Worm (Caenorhabditis elegans) whole organism, L4 larva: ENCODE measurements around the gene Y51H4A.13.
"Not testable (repeated sequence)": the region's sequence is repeated elsewhere in the genome, so short reads cannot be mapped to it uniquely, and the experiment has no call there.

ENCODE experiments used
- F37D6.2 ChIP-seq: sonication (generic microtip); optimal IDR thresholded peaks from 2 replicates; lab custom pipeline; 2016; ENCODE audit warnings: mild to moderate bottlenecking, missing genetic modification characterization, missing compliant biosample characterization
- Y105C5A.15 ChIP-seq: fragments of 200-800 bp; sonication (Bioruptor generic); IDR thresholded peaks from 2 replicates; pipeline ENCODE4 v1.3.6; 2022; ENCODE audit warnings: missing genetic modification characterization, missing compliant biosample characterization
- Y48G9A.11 ChIP-seq: fragments of 200-800 bp; sonication (Bioruptor generic); IDR thresholded peaks from 2 replicates; pipeline ENCODE4 v1.3.6; 2022; ENCODE audit warnings: missing genetic modification reagents, missing genetic modification characterization, missing compliant biosample characterization
- ZK337.2 ChIP-seq: fragments of 200-800 bp; sonication (Bioruptor generic); IDR thresholded peaks from 2 replicates; pipeline ENCODE4 v1.3.6; 2022; ENCODE audit warnings: missing genetic modification reagents, missing genetic modification characterization, missing compliant biosample characterization
- aly-2 ChIP-seq: sonication (generic microtip); optimal IDR thresholded peaks from 2 replicates; lab custom pipeline; 2018; ENCODE audit warnings: missing biosample characterization, missing genetic modification characterization
- ceh-32 ChIP-seq: sonication (generic microtip); optimal IDR thresholded peaks from 2 replicates; lab custom pipeline; 2016; ENCODE audit warnings: mild to moderate bottlenecking, missing genetic modification characterization, missing compliant biosample characterization; ENCODE audit not compliant: poor library complexity
- ceh-44 ChIP-seq: fragments of 200-800 bp; sonication (Bioruptor generic); IDR thresholded peaks from 2 replicates; pipeline ENCODE4 v1.3.6; 2022; ENCODE audit warnings: missing genetic modification reagents, missing genetic modification characterization, missing compliant biosample characterization
- cey-2 ChIP-seq: sonication (generic microtip); optimal IDR thresholded peaks from 3 replicates; lab custom pipeline; 2017; ENCODE audit warnings: missing genetic modification characterization, mild to moderate bottlenecking, missing compliant biosample characterization, antibody characterized with exemption, borderline replicate concordance; ENCODE audit not compliant: insufficient read depth
- daf-19 ChIP-seq: fragments of 200-800 bp; sonication (Bioruptor generic); conservative IDR thresholded peaks from 2 replicates; pipeline ENCODE4 v1.3.6; 2022; ENCODE audit warnings: missing genetic modification characterization, missing compliant biosample characterization
- daf-8 ChIP-seq: fragments of 200-800 bp; sonication (Bioruptor generic); IDR thresholded peaks from 2 replicates; pipeline ENCODE4 v1.3.6; 2022; ENCODE audit warnings: missing genetic modification characterization, missing compliant biosample characterization
- dpl-1 ChIP-seq: fragments of 150-350 bp; optimal IDR thresholded peaks from 2 replicates; lab custom pipeline; 2014; ENCODE audit warnings: missing biosample characterization, missing genetic modification reagents, missing genetic modification characterization
- hlh-30 ChIP-seq: sonication (generic microtip); optimal IDR thresholded peaks from 2 replicates; lab custom pipeline; 2017; ENCODE audit warnings: antibody characterized with exemption, mild to moderate bottlenecking, missing genetic modification characterization, missing compliant biosample characterization; ENCODE audit not compliant: insufficient read depth
- lim-7 ChIP-seq: fragments of 200-800 bp; sonication (Bioruptor generic); IDR thresholded peaks from 2 replicates; pipeline ENCODE4 v1.3.6; 2022; ENCODE audit warnings: missing genetic modification characterization, missing compliant biosample characterization
- lin-39 ChIP-seq: fragments of 150-350 bp; optimal IDR thresholded peaks from 2 replicates; lab custom pipeline; 2014; ENCODE audit warnings: missing biosample characterization, missing genetic modification reagents, missing genetic modification characterization
- lsy-2 ChIP-seq, 2 experiments: fragments of 150-350 bp in 1 of 2; sonication (generic microtip) in 1 of 2; optimal IDR thresholded peaks; 2 replicates each; lab custom pipeline; 2014 to 2017; ENCODE audit warnings: missing biosample characterization in 2 of 2, missing genetic modification characterization in 2 of 2
- mep-1 ChIP-seq: fragments of 150-350 bp; sonication (generic microtip); optimal IDR thresholded peaks from 3 replicates; lab custom pipeline; 2014; ENCODE audit warnings: missing biosample characterization, missing genetic modification characterization
- nhr-102 ChIP-seq: sonication (generic microtip); optimal IDR thresholded peaks from 2 replicates; lab custom pipeline; 2016; ENCODE audit warnings: mild to moderate bottlenecking, missing genetic modification characterization, moderate library complexity, missing compliant biosample characterization
- nhr-11 ChIP-seq: fragments of 150-350 bp; optimal IDR thresholded peaks from 2 replicates; lab custom pipeline; 2014; ENCODE audit warnings: missing biosample characterization, missing genetic modification characterization
- nhr-111 ChIP-seq: fragments of 200-800 bp; sonication (Bioruptor generic); optimal IDR thresholded peaks from 2 replicates; lab custom pipeline; 2018; ENCODE audit warnings: mild to moderate bottlenecking, missing genetic modification characterization, missing compliant biosample characterization
- nhr-237 ChIP-seq: sonication (generic microtip); optimal IDR thresholded peaks from 2 replicates; lab custom pipeline; 2017; ENCODE audit warnings: missing biosample characterization, missing genetic modification characterization
- nhr-42 ChIP-seq: fragments of 200-800 bp; sonication (Bioruptor generic); IDR thresholded peaks from 2 replicates; pipeline ENCODE4 v1.3.6; 2022; ENCODE audit warnings: missing genetic modification characterization, missing compliant biosample characterization
- nhr-77 ChIP-seq: fragments of 150-350 bp; optimal IDR thresholded peaks from 2 replicates; lab custom pipeline; 2014; ENCODE audit warnings: missing biosample characterization, missing genetic modification characterization
- php-3 ChIP-seq: fragments of 200-800 bp; sonication (Bioruptor generic); IDR thresholded peaks from 2 replicates; pipeline ENCODE4 v1.3.6; 2022; ENCODE audit warnings: missing genetic modification reagents, missing genetic modification characterization, missing compliant biosample characterization
- sdz-12 ChIP-seq: fragments of 200-800 bp; sonication (Bioruptor generic); optimal IDR thresholded peaks from 2 replicates; lab custom pipeline; 2018; ENCODE audit warnings: mild to moderate bottlenecking, missing genetic modification characterization, missing compliant biosample characterization
- skn-1 ChIP-seq: fragments of 150-350 bp; optimal IDR thresholded peaks from 2 replicates; lab custom pipeline; 2014; ENCODE audit warnings: missing biosample characterization, missing genetic modification characterization
- snpc-1.2 ChIP-seq: fragments of 200-800 bp; sonication (Bioruptor generic); IDR thresholded peaks from 2 replicates; pipeline ENCODE4 v1.3.6; 2022; ENCODE audit warnings: missing genetic modification reagents, missing genetic modification characterization, missing compliant biosample characterization
- spr-1 ChIP-seq: sonication (generic microtip); optimal IDR thresholded peaks from 2 replicates; lab custom pipeline; 2016; ENCODE audit warnings: mild to moderate bottlenecking, missing genetic modification characterization, missing compliant biosample characterization
- tra-1 ChIP-seq: fragments of 200-800 bp; sonication (Bioruptor generic); IDR thresholded peaks from 2 replicates; pipeline ENCODE4 v1.3.6; 2022; ENCODE audit warnings: missing genetic modification reagents, missing genetic modification characterization, missing compliant biosample characterization
- unc-39 ChIP-seq: sonication (generic microtip); optimal IDR thresholded peaks from 2 replicates; lab custom pipeline; 2017; ENCODE audit warnings: missing biosample characterization, missing genetic modification characterization
- unc-62 ChIP-seq, 3 experiments: fragments of 150-350 bp in 1 of 3; sonication (generic microtip); optimal IDR thresholded peaks in 2 of 3; peaks in 1 of 3; 1 replicate in 1 of 3; 2 replicates in 2 of 3; lab custom pipeline; 2014 to 2017; ENCODE audit warnings: missing biosample characterization in 3 of 3, missing genetic modification characterization in 3 of 3, missing genetic modification reagents in 3 of 3, missing genotype in 1 of 3
- vab-7 ChIP-seq: fragments of 200-800 bp; sonication (Bioruptor generic); IDR thresholded peaks from 2 replicates; pipeline ENCODE4 v1.3.6; 2022; ENCODE audit warnings: missing genetic modification reagents, missing genetic modification characterization, missing compliant biosample characterization
- zag-1 ChIP-seq: fragments of 150-350 bp; optimal IDR thresholded peaks from 2 replicates; lab custom pipeline; 2014; ENCODE audit warnings: missing biosample characterization, missing genetic modification characterization
- zfp-2 ChIP-seq: sonication (generic microtip); optimal IDR thresholded peaks from 2 replicates; lab custom pipeline; 2016; ENCODE audit warnings: mild to moderate bottlenecking, missing genetic modification characterization, missing compliant biosample characterization
- zip-11 ChIP-seq: fragments of 200-800 bp; sonication (Bioruptor generic); IDR thresholded peaks from 2 replicates; pipeline ENCODE4 v1.3.6; 2022; ENCODE audit warnings: missing genetic modification characterization, missing compliant biosample characterization
- zip-2 ChIP-seq: fragments of 150-350 bp; optimal IDR thresholded peaks from 2 replicates; lab custom pipeline; 2014; ENCODE audit warnings: missing biosample characterization, missing genetic modification characterization
- ztf-7 ChIP-seq: fragments of 150-350 bp; optimal IDR thresholded peaks from 2 replicates; lab custom pipeline; 2014; ENCODE audit warnings: missing biosample characterization, missing genetic modification characterization

Gene Y51H4A.13

DNA sequence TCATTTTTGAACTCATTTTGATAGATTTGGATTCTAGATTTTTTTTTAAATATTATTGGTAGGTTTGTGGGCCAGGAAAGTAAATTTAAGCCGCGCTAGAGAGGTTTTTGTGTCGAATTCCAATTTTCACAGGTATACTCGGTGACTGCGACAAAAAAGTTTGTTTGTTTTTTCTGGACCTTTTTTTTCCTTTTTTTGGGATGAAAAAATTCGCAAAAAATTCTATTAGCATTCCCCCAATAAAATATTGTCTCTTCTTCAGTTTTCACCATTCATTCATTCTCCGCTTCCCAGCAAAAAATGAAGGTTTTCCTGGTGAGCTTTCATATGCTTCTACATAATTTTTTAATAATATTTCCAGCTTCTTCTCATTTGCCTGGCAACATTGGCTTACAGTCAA, 17.1 kb downstream of the Y51H4A.13 start, which contains the start of gene Y51H4A.936:
TSS of gene Y51H4A.936 (plus strand) at position 301 of the 400 bp plus-strand sequence.
- no peak for TF ChIP-seq mep-1 (tag; lab: Kevin White, UChicago)
- no peak for TF ChIP-seq lin-39 (tag; lab: Kevin White, UChicago)
- TF ChIP-seq ZK337.2 (GFP tag; lab: Robert Waterston, UW): no peak
- TF ChIP-seq dpl-1 (GFP tag; lab: Kevin White, UChicago): no peak
- TF ChIP-seq nhr-11: no peak
- no peak for TF ChIP-seq daf-8 (GFP tag; lab: Robert Waterston, UW)
- TF ChIP-seq nhr-77 (tag; lab: Kevin White, UChicago): no peak
- no peak for TF ChIP-seq zag-1 (tag; lab: Kevin White, UChicago)
- TF ChIP-seq hlh-30 (tag; lab: Kevin White, UChicago): no peak
- TF ChIP-seq nhr-237: no peak
- no peak for TF ChIP-seq lim-7 (GFP tag; lab: Robert Waterston, UW)
- TF ChIP-seq skn-1 (tag; lab: Kevin White, UChicago): no peak
- no peak for TF ChIP-seq sdz-12 (GFP tag; lab: Kevin White, UChicago)
- no peak for TF ChIP-seq spr-1 (tag; lab: Kevin White, UChicago)
- TF ChIP-seq ztf-7 (tag; lab: Kevin White, UChicago): no peak

DNA sequence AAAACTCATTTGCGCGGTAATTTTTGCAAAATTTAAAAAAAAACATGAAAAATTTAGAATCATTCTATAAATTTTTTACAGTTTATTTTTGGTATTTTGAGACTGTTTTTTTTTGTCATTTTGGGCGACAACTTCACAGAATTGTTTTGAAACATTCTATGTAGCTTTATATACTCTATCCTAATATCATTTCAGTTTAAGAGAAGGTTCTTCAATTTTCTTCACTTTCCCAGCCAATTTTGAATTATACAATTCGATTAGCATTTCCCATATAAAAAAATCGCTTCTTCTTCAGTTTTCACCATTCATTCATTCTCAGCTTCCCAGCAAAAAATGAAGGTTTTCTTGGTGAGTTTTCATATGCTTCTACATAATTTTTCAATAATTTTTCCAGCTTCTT, 18.5 kb downstream of the Y51H4A.13 start, which contains the start of gene fipr-28:
TSS of gene fipr-28 (plus strand) at position 301 of the 400 bp plus-strand sequence.
- TF ChIP-seq sdz-12 (GFP tag; lab: Kevin White, UChicago) (no peak), tra-1 (GFP tag; lab: Robert Waterston, UW) (no peak), daf-19 (GFP tag; lab: Robert Waterston, UW) (no peak), nhr-102 (tag; lab: Kevin White, UChicago) (no peak), nhr-111 (GFP tag; lab: Kevin White, UChicago) (no peak), cey-2 (no peak), Y48G9A.11 (GFP tag; lab: Robert Waterston, UW) (no peak), aly-2 (tag; lab: Kevin White, UChicago) (no peak), ceh-32 (tag; lab: Kevin White, UChicago) (no peak), lsy-2 (tag; optimal IDR thresholded peaks at IDR 0.05; lab: Kevin White, UChicago) (no peak), unc-62 (GFP tag; optimal IDR thresholded peaks at IDR 0.05 in 1 of 2; lab: Kevin White, UChicago) (no peak), unc-62 (tag; optimal IDR thresholded peaks at IDR 0.05; lab: Kevin White, UChicago) (no peak), nhr-42 (GFP tag; lab: Robert Waterston, UW) (no peak), php-3 (GFP tag; lab: Robert Waterston, UW) (no peak), zip-11 (GFP tag; lab: Robert Waterston, UW) (no peak), unc-39 (tag; lab: Kevin White, UChicago) (no peak), nhr-77 (tag; lab: Kevin White, UChicago) (no peak), vab-7 (no peak), Y105C5A.15 (no peak), zfp-2 (tag; lab: Kevin White, UChicago) (no peak), nhr-11 (no peak)

- not testable (repeated sequence) for TF ChIP-seq F37D6.2 (tag; lab: Kevin White, UChicago); ceh-44 (GFP tag; lab: Robert Waterston, UW); zip-2
Observed at ce11 chrIV:16625909-16626308, 20.3 kb downstream of the Y51H4A.13 start, which contains the start of gene fip-7. fip-7 (plus strand) TSS chrIV:16626209.

DNA sequence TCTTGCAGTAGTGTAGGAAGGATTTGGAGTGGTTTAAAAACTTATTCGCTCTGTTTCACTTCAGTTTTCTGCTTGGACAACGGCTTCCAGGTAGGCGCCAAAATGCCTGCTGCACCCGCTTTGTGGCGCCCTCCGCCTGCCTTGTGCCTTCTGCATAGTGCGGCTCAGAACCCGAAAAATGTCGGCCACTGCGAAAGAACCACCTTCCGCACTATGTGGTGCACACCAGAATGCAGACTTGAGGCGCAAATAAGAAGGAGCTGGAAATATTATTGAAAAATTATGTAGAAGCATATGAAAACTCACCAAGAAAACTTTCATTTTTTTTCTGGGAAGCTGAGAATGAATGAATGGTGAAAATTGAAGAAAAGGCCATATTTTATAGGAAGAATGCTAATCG, 23.1 kb downstream of the Y51H4A.13 start:
- TF ChIP-seq snpc-1.2 (GFP tag; lab: Robert Waterston, UW): peak; percentile 83
